Worm (Caenorhabditis elegans): Measurements from ENCODE around the gene moa-1.

DNA sequence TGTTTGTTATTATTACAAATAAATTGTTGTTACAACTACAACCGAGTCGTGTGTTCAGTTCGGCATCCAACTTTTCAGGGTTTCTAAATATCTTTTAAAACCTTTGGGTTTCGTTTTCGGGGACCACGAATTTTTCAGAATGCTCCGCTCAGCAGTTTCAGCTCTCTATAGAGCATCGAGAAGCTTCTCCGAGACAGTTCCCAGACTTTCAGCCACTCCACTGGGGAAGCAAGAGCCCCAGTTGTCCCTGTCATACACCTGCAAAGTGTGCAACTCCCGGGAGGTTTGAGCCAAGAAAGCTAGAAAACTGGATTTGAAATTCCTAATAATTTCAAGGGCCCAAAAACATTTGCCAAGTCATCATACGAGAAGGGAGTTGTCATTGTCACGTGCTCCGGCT lies 18.3 kb downstream of the moa-1 start, which contains the start of gene F53A3.7:
- TF ChIP-seq T22C8.4 (GFP tag; IDR thresholded peaks at IDR 0.05): no peak
- TF ChIP-seq klf-2 (GFP tag; conservative IDR thresholded peaks at IDR 0.05): no peak
- no peak for TF ChIP-seq cog-1 (tag; optimal IDR thresholded peaks at IDR 0.05)
- TF ChIP-seq ztf-29 (GFP tag; IDR thresholded peaks at IDR 0.05): no peak

Measured in whole organism, midembryonic.